Worm (Caenorhabditis elegans) whole organism, L1 larva: Measurements from ENCODE around the gene T07D3.4.

ENCODE experiments used
- hpl-2 ChIP-seq: fragments of 150-350 bp; optimal IDR thresholded peaks from 2 replicates; lab custom pipeline; 2014; ENCODE audit warnings: missing biosample characterization, missing genetic modification reagents, missing genetic modification characterization
- lsy-2 ChIP-seq, 2 experiments: fragments of 150-350 bp; optimal IDR thresholded peaks; 2 replicates each; lab custom pipeline; 2014; ENCODE audit warnings: missing biosample characterization in 2 of 2, missing genetic modification characterization in 2 of 2
- xbp-1 ChIP-seq: sonication (generic microtip); optimal IDR thresholded peaks from 2 replicates; lab custom pipeline; 2016; ENCODE audit warnings: missing genetic modification characterization, missing compliant biosample characterization

- no peak for TF ChIP-seq hpl-2
- TF ChIP-seq xbp-1 (tag; lab: Kevin White, UChicago) = peak; percentile 14
- TF ChIP-seq lsy-2 (tag; optimal IDR thresholded peaks at IDR 0.05; lab: Kevin White, UChicago) = peak; percentile 38 to 57
These were observed 14.9 kb upstream of the T07D3.4 start, which contains the start of gene alg-2 for ce11 chrII:872993-873787.
